Worm (Caenorhabditis elegans) whole organism, L3 larva: Measurements from ENCODE around the gene lin-31.

ENCODE experiments used
- R02D3.7 ChIP-seq: fragments of 150-350 bp; optimal IDR thresholded peaks from 2 replicates; lab custom pipeline; 2014; ENCODE audit warnings: missing biosample characterization, missing genetic modification characterization
- aly-2 ChIP-seq: fragments of 150-350 bp; optimal IDR thresholded peaks from 2 replicates; lab custom pipeline; 2014; ENCODE audit warnings: missing biosample characterization, missing genetic modification characterization
- ceh-16 ChIP-seq: sonication (generic microtip); optimal IDR thresholded peaks from 2 replicates; lab custom pipeline; 2017; ENCODE audit warnings: missing biosample characterization, missing genetic modification characterization
- ceh-28 ChIP-seq: fragments of 150-350 bp; optimal IDR thresholded peaks from 2 replicates; lab custom pipeline; 2014; ENCODE audit warnings: missing biosample characterization, missing genetic modification reagents, missing genetic modification characterization
- ceh-82 ChIP-seq: fragments of 150-350 bp; optimal IDR thresholded peaks from 2 replicates; lab custom pipeline; 2014; ENCODE audit warnings: missing biosample characterization, missing genetic modification characterization
- ceh-9 ChIP-seq: sonication (generic microtip); optimal IDR thresholded peaks from 2 replicates; lab custom pipeline; 2018; ENCODE audit warnings: missing biosample characterization, missing genetic modification characterization
- daf-12 ChIP-seq: fragments of 150-350 bp; optimal IDR thresholded peaks from 2 replicates; lab custom pipeline; 2014; ENCODE audit warnings: missing biosample characterization, missing genetic modification reagents, missing genetic modification characterization
- egl-27 ChIP-seq: sonication (generic microtip); optimal IDR thresholded peaks from 4 replicates; lab custom pipeline; 2017; ENCODE audit warnings: missing biosample characterization, missing genetic modification reagents, missing genetic modification characterization
- egl-5 ChIP-seq: fragments of 150-350 bp; optimal IDR thresholded peaks from 2 replicates; lab custom pipeline; 2017; ENCODE audit warnings: missing biosample characterization, missing genetic modification reagents, missing genetic modification characterization, inconsistent platforms
- elt-1 ChIP-seq: fragments of 150-350 bp; optimal IDR thresholded peaks from 2 replicates; lab custom pipeline; 2014; ENCODE audit warnings: missing biosample characterization, missing genetic modification characterization
- elt-2 ChIP-seq: sonication (generic microtip); optimal IDR thresholded peaks from 2 replicates; lab custom pipeline; 2016; ENCODE audit warnings: missing genetic modification reagents, mild to moderate bottlenecking, missing genetic modification characterization, missing compliant biosample characterization
- elt-3 ChIP-seq, 3 experiments: fragments of 150-350 bp in 1 of 3; sonication (generic microtip) in 2 of 3; optimal IDR thresholded peaks; 2 replicates in 2 of 3; 4 replicates in 1 of 3; lab custom pipeline; 2014 to 2017; ENCODE audit warnings: missing biosample characterization in 3 of 3, missing genetic modification characterization in 3 of 3
- fkh-10 ChIP-seq: sonication (generic microtip); optimal IDR thresholded peaks from 2 replicates; lab custom pipeline; 2017; ENCODE audit warnings: missing biosample characterization, missing genetic modification reagents, missing genetic modification characterization
- fkh-2 ChIP-seq: fragments of 150-350 bp; optimal IDR thresholded peaks from 2 replicates; lab custom pipeline; 2014; ENCODE audit warnings: missing biosample characterization, missing genetic modification reagents, missing genetic modification characterization
- fos-1 ChIP-seq: fragments of 150-350 bp; optimal IDR thresholded peaks from 2 replicates; lab custom pipeline; 2014; ENCODE audit warnings: missing biosample characterization, missing genetic modification characterization
- hmg-11 ChIP-seq: sonication (generic microtip); optimal IDR thresholded peaks from 2 replicates; lab custom pipeline; 2016; ENCODE audit warnings: missing genetic modification characterization, missing compliant biosample characterization
- lin-39 ChIP-seq: fragments of 150-350 bp; optimal IDR thresholded peaks from 2 replicates; lab custom pipeline; 2018; ENCODE audit warnings: missing biosample characterization, missing genetic modification reagents, missing genetic modification characterization
- lsy-12 ChIP-seq: sonication (generic microtip); optimal IDR thresholded peaks from 2 replicates; lab custom pipeline; 2016; ENCODE audit warnings: mild to moderate bottlenecking, missing genetic modification characterization, missing compliant biosample characterization
- mdl-1 ChIP-seq: fragments of 150-350 bp; optimal IDR thresholded peaks from 2 replicates; lab custom pipeline; 2014; ENCODE audit warnings: missing biosample characterization, missing genetic modification characterization
- mml-1 ChIP-seq: fragments of 150-350 bp; sonication (generic microtip); optimal IDR thresholded peaks from 3 replicates; lab custom pipeline; 2014; ENCODE audit warnings: missing biosample characterization, missing genetic modification characterization
- nfya-1 ChIP-seq: sonication (generic microtip); optimal IDR thresholded peaks from 2 replicates; lab custom pipeline; 2017; ENCODE audit warnings: missing genetic modification characterization, mild to moderate bottlenecking, missing compliant biosample characterization, antibody characterized with exemption, moderate library complexity; ENCODE audit not compliant: insufficient read depth
- nhr-12 ChIP-seq: fragments of 150-350 bp; optimal IDR thresholded peaks from 2 replicates; lab custom pipeline; 2014; ENCODE audit warnings: missing biosample characterization, missing genetic modification characterization
- nhr-23 ChIP-seq: fragments of 150-350 bp; optimal IDR thresholded peaks from 2 replicates; lab custom pipeline; 2014; ENCODE audit warnings: missing biosample characterization, missing genetic modification reagents, missing genetic modification characterization
- nhr-237 ChIP-seq: fragments of 150-350 bp; optimal IDR thresholded peaks from 2 replicates; lab custom pipeline; 2014; ENCODE audit warnings: missing biosample characterization, missing genetic modification characterization
- nhr-25 ChIP-seq: sonication (generic microtip); optimal IDR thresholded peaks from 2 replicates; lab custom pipeline; 2017; ENCODE audit warnings: missing biosample characterization, missing genetic modification characterization
- nhr-43 ChIP-seq: sonication (generic microtip); optimal IDR thresholded peaks from 2 replicates; lab custom pipeline; 2016; ENCODE audit warnings: mild to moderate bottlenecking, missing genetic modification characterization, missing compliant biosample characterization; ENCODE audit not compliant: poor library complexity, severe bottlenecking
- nhr-67 ChIP-seq: fragments of 150-350 bp; optimal IDR thresholded peaks from 2 replicates; lab custom pipeline; 2014; ENCODE audit warnings: missing biosample characterization, missing genetic modification characterization
- nhr-76 ChIP-seq: fragments of 150-350 bp; sonication (generic microtip); optimal IDR thresholded peaks from 5 replicates; lab custom pipeline; 2014; ENCODE audit warnings: missing biosample characterization, missing genetic modification characterization
- pha-4 ChIP-seq: fragments of 150-350 bp; optimal IDR thresholded peaks from 2 replicates; lab custom pipeline; 2014; ENCODE audit warnings: missing biosample characterization, missing genetic modification reagents, missing genetic modification characterization
- pqm-1 ChIP-seq: fragments of 150-350 bp; optimal IDR thresholded peaks from 2 replicates; lab custom pipeline; 2017; ENCODE audit warnings: missing biosample characterization, missing genetic modification characterization, inconsistent platforms
- sea-2 ChIP-seq: fragments of 150-350 bp; sonication (generic microtip); optimal IDR thresholded peaks from 4 replicates; lab custom pipeline; 2014; ENCODE audit warnings: missing biosample characterization, missing genetic modification reagents, missing genetic modification characterization
- unc-39 ChIP-seq: sonication (generic microtip); optimal IDR thresholded peaks from 4 replicates; lab custom pipeline; 2017; ENCODE audit warnings: missing biosample characterization, missing genetic modification characterization
- zag-1 ChIP-seq: fragments of 150-350 bp; optimal IDR thresholded peaks from 2 replicates; lab custom pipeline; 2014; ENCODE audit warnings: missing biosample characterization, missing genetic modification characterization
- ztf-11 ChIP-seq: fragments of 150-350 bp; optimal IDR thresholded peaks from 2 replicates; lab custom pipeline; 2014; ENCODE audit warnings: missing biosample characterization, missing genetic modification characterization
- ztf-4 ChIP-seq: fragments of 150-350 bp; optimal IDR thresholded peaks from 2 replicates; lab custom pipeline; 2014; ENCODE audit warnings: missing biosample characterization, missing genetic modification characterization

lin-31 gene

DNA sequence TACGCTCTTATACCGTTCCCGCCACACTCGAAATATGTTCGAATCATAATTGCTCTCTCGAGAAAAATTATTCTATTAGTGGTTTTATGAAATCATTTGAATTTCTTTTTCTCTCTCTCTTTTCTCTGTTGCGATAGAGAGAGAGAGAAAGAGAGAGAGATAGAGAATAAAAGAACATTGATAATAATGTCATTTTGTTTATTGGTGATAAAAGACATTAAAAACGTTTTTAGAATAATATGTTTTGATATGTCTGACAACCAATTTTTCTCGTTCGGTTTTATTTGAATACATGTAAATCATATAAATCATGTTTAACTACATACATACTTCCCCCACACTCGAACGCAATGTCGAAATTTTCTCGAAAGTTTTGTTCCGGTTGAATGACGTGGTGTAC lies 29.4 kb upstream of the lin-31 start:
- TF ChIP-seq elt-1 (tag; lab: Kevin White, UChicago) (no peak), egl-27 (tag; lab: Kevin White, UChicago) (no peak), fkh-2 (tag; lab: Kevin White, UChicago) (no peak), nhr-12 (tag; lab: Kevin White, UChicago) (no peak), ceh-82 (tag; lab: Kevin White, UChicago) (no peak), nhr-43 (no peak), ceh-28 (tag; lab: Kevin White, UChicago) (no peak), lsy-12 (no peak), lin-39 (tag; lab: Kevin White, UChicago) (no peak), unc-39 (tag; lab: Kevin White, UChicago) (no peak), ceh-16 (no peak), hmg-11 (tag; lab: Kevin White, UChicago) (no peak), elt-3 (tag; optimal IDR thresholded peaks at IDR 0.05; lab: Kevin White, UChicago) (no peak), elt-2 (tag; lab: Kevin White, UChicago) (peak; percentile 69), mdl-1 (no peak), fos-1 (tag; lab: Kevin White, UChicago) (no peak), pha-4 (tag; lab: Kevin White, UChicago) (peak; percentile 30), nhr-67 (tag; lab: Kevin White, UChicago) (no peak), ztf-11 (tag; lab: Kevin White, UChicago) (no peak), sea-2 (GFP tag; lab: Kevin White, UChicago) (no peak), nhr-237 (tag; lab: Kevin White, UChicago) (no peak), pqm-1 (peak; percentile 30), R02D3.7 (tag; lab: Kevin White, UChicago) (no peak), egl-5 (tag; lab: Kevin White, UChicago) (peak; percentile 63), nhr-23 (tag; lab: Kevin White, UChicago) (no peak)

DNA sequence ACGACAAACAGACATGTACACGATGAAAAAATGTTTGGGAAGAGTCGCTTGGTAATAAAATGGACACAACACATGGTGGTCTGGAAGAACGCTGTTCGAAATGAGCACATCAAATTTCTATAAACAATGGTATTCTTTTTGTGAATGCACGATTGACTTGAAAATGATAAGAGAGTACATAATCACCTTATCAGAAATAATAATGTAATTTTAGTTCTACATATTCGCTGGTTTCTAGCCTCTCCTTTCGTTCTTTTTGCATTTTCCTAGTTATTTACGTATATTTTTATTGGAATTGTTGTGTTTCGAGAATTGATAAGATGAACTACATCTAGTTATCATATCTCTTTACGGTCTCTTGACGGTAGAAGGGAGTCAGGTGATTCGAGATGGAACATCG lies 28.3 kb upstream of the lin-31 start:
- TF ChIP-seq nhr-76 (tag; lab: Kevin White, UChicago) (no peak), zag-1 (tag; lab: Kevin White, UChicago) (no peak), aly-2 (tag; lab: Kevin White, UChicago) (no peak), ceh-9 (tag; lab: Kevin White, UChicago) (no peak), pqm-1 (peak; percentile 46), fkh-10 (GFP tag; lab: Kevin White, UChicago) (no peak), lin-39 (tag; lab: Kevin White, UChicago) (no peak), ceh-28 (tag; lab: Kevin White, UChicago) (peak; percentile 26), elt-2 (tag; lab: Kevin White, UChicago) (peak; percentile 91), pha-4 (tag; lab: Kevin White, UChicago) (peak; percentile 20), ceh-82 (tag; lab: Kevin White, UChicago) (no peak), fos-1 (tag; lab: Kevin White, UChicago) (no peak), daf-12 (tag; lab: Kevin White, UChicago) (no peak), nfya-1 (tag; lab: Kevin White, UChicago) (no peak), nhr-237 (tag; lab: Kevin White, UChicago) (no peak)

DNA sequence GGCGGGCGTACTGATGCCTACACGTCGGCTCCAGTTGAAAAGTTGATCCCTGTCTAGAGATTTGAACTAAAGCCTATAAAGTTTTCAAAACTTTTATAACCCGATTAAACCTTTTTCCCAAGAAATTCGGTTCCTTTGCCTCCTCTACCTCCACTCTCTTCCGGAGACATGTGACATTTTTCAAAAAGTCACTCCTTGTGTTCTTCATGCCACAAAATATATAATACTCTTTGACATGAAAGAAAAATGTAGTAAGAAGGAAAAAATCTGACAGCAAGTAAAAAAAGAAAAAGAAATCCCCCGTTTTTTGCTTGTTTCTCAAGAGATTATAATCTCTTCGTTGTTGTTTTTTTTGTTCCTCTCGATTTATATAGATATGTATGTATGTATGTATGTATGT lies 27.5 kb upstream of the lin-31 start:
- peak; percentile 65 for TF ChIP-seq elt-1 (tag; lab: Kevin White, UChicago)
- TF ChIP-seq R02D3.7 (tag; lab: Kevin White, UChicago): no peak

DNA sequence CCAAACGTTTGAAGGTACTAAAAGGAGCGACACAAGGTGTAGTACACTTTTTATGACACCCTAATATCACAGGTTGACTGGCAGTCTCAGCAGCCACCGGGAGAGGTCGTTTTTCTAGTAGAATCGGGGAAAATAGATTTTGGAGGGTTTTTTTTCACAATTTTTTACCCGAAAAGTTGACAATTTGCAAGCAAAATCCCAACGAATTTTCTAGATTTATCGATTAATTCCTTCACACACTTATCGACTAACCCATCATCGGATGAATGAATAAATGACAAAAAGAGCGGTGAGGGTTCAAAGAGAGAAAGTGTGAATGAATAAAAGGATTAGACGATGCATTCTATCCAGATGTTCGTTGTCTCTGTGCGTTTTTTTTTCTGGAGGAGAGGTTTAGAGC lies 26.4 kb upstream of the lin-31 start:
- TF ChIP-seq mml-1 (tag; lab: Kevin White, UChicago): no peak
- TF ChIP-seq nhr-76 (tag; lab: Kevin White, UChicago): no peak
- no peak for TF ChIP-seq elt-1 (tag; lab: Kevin White, UChicago)
- no peak for TF ChIP-seq ceh-16
- TF ChIP-seq nhr-23 (tag; lab: Kevin White, UChicago): no peak
- no peak for TF ChIP-seq ztf-4 (tag; lab: Kevin White, UChicago)
- peak; percentile 12 for TF ChIP-seq egl-5 (tag; lab: Kevin White, UChicago)
- TF ChIP-seq nhr-25 (tag; lab: Kevin White, UChicago): no peak
